Worm (Caenorhabditis elegans) whole organism, midembryonic: ENCODE results near the gene Y41C4A.11.

Experiments
- flt-1 ChIP-seq: fragments of 200-800 bp; sonication (Bioruptor generic); IDR thresholded peaks from 2 replicates; pipeline ENCODE4 v1.3.6; 2022; ENCODE audit warnings: missing genetic modification characterization, missing compliant biosample characterization
- med-1 ChIP-seq: sonication (generic microtip); optimal IDR thresholded peaks from 2 replicates; lab custom pipeline; 2017; ENCODE audit warnings: missing genetic modification characterization, mild to moderate bottlenecking, missing compliant biosample characterization, antibody characterized with exemption, missing genetic modification reagents; ENCODE audit not compliant: insufficient read depth
- ref-1 ChIP-seq: fragments of 200-800 bp; sonication (Bioruptor generic); conservative IDR thresholded peaks from 2 replicates; pipeline ENCODE4 v1.3.6; 2022; ENCODE audit warnings: missing genetic modification reagents, missing genetic modification characterization, missing compliant biosample characterization
- tab-1 ChIP-seq: fragments of 200-800 bp; sonication (Bioruptor generic); IDR thresholded peaks from 2 replicates; pipeline ENCODE4 v1.3.6; 2022; ENCODE audit warnings: missing genetic modification characterization, missing compliant biosample characterization
- ztf-23 ChIP-seq: fragments of 200-800 bp; sonication (Bioruptor generic); IDR thresholded peaks from 2 replicates; pipeline ENCODE4 v1.3.6; 2022; ENCODE audit warnings: missing genetic modification reagents, missing genetic modification characterization, missing compliant biosample characterization
- ztf-29 ChIP-seq: fragments of 200-800 bp; sonication (Bioruptor generic); IDR thresholded peaks from 2 replicates; pipeline ENCODE4 v1.3.6; 2022; ENCODE audit warnings: missing genetic modification reagents, missing genetic modification characterization, missing compliant biosample characterization

DNA sequence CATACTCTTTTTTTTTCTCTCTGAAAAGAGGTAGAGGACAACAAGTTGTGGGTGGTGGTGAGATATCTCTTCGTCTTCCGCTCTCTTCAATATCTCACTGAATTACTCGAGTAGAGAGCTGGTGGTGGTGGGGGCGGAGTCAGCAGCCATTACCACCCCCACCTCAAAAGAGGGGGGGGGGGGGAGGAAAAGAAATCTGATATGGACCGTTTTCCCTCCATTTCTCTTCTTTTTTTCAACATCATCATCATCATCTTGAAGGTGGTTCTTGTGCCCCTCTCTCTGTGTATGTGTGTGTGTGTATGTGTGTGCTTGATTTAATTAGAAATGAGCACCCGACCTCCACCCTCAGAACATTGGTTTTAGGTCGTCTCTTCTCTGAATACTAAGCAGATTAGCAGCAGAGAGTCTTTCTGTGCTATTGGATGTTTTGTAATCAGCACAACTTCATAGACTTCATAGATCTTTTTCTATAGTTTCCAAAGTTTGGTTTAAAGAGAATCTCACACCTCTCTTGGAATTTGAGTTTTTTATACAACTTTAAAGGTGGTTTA is 38.1 kb upstream of the Y41C4A.11 start:
- TF ChIP-seq ref-1 (no peak), med-1 (GFP tag; lab: Kevin White, UChicago) (no peak), ztf-29 (GFP tag; lab: Robert Waterston, UW) (no peak), flt-1 (GFP tag; lab: Robert Waterston, UW) (no peak), ztf-23 (GFP tag; lab: Robert Waterston, UW) (no peak), tab-1 (GFP tag; lab: Robert Waterston, UW) (no peak)
